Worm (Caenorhabditis elegans) whole organism, midembryonic: Measurements from ENCODE around the gene R08E3.3.
A peak's percentile ranks its signal among the peaks of the same experiment; 100 is the strongest.

Experiments used
- cog-1 ChIP-seq: sonication (generic microtip); optimal IDR thresholded peaks from 2 replicates; lab custom pipeline; 2016; ENCODE audit warnings: missing genetic modification characterization, missing compliant biosample characterization
- flt-1 ChIP-seq: fragments of 200-800 bp; sonication (Bioruptor generic); IDR thresholded peaks from 2 replicates; pipeline ENCODE4 v1.3.6; 2022; ENCODE audit warnings: missing genetic modification characterization, missing compliant biosample characterization
- klf-2 ChIP-seq: fragments of 200-800 bp; sonication (Bioruptor generic); conservative IDR thresholded peaks from 2 replicates; pipeline ENCODE4 v1.3.6; 2022; ENCODE audit warnings: missing genetic modification reagents, missing genetic modification characterization, missing compliant biosample characterization
- med-1 ChIP-seq: sonication (generic microtip); optimal IDR thresholded peaks from 2 replicates; lab custom pipeline; 2017; ENCODE audit warnings: missing genetic modification characterization, mild to moderate bottlenecking, missing compliant biosample characterization, antibody characterized with exemption, missing genetic modification reagents; ENCODE audit not compliant: insufficient read depth
- ref-1 ChIP-seq: fragments of 200-800 bp; sonication (Bioruptor generic); conservative IDR thresholded peaks from 2 replicates; pipeline ENCODE4 v1.3.6; 2022; ENCODE audit warnings: missing genetic modification reagents, missing genetic modification characterization, missing compliant biosample characterization
- tab-1 ChIP-seq: fragments of 200-800 bp; sonication (Bioruptor generic); IDR thresholded peaks from 2 replicates; pipeline ENCODE4 v1.3.6; 2022; ENCODE audit warnings: missing genetic modification characterization, missing compliant biosample characterization
- ztf-23 ChIP-seq: fragments of 200-800 bp; sonication (Bioruptor generic); IDR thresholded peaks from 2 replicates; pipeline ENCODE4 v1.3.6; 2022; ENCODE audit warnings: missing genetic modification reagents, missing genetic modification characterization, missing compliant biosample characterization
- ztf-29 ChIP-seq: fragments of 200-800 bp; sonication (Bioruptor generic); IDR thresholded peaks from 2 replicates; pipeline ENCODE4 v1.3.6; 2022; ENCODE audit warnings: missing genetic modification reagents, missing genetic modification characterization, missing compliant biosample characterization

R08E3.3 gene

ce11 chrX:4864214-4864613 lies 45.8 kb downstream of the R08E3.3 start:
- TF ChIP-seq ztf-29 (GFP tag; lab: Robert Waterston, UW) (no peak), klf-2 (GFP tag; lab: Robert Waterston, UW) (no peak), ztf-23 (GFP tag; lab: Robert Waterston, UW) (no peak), cog-1 (no peak), flt-1 (GFP tag; lab: Robert Waterston, UW) (no peak), tab-1 (no peak), ref-1 (GFP tag; lab: Robert Waterston, UW) (no peak), med-1 (GFP tag; lab: Kevin White, UChicago) (no peak)

- TF ChIP-seq ztf-29 (GFP tag; lab: Robert Waterston, UW) (no peak), ztf-23 (GFP tag; lab: Robert Waterston, UW) (no peak), cog-1 (no peak), tab-1 (no peak), ref-1 (GFP tag; lab: Robert Waterston, UW) (no peak), med-1 (GFP tag; lab: Kevin White, UChicago) (no peak), klf-2 (GFP tag; lab: Robert Waterston, UW) (no peak)
These were observed 47.4 kb downstream of the R08E3.3 start, which contains the start of gene ntc-1 for ce11 chrX:4865798-4866197. TSS of gene ntc-1 (plus strand) at chrX:4866098.

- TF ChIP-seq med-1 (GFP tag; lab: Kevin White, UChicago), result no peak
- no peak for TF ChIP-seq klf-2 (GFP tag; lab: Robert Waterston, UW)
- no peak for TF ChIP-seq ztf-23 (GFP tag; lab: Robert Waterston, UW)
- TF ChIP-seq tab-1, result peak; percentile 34; the same call in 1 of the 2 replicates
- no peak for TF ChIP-seq cog-1
These were observed 51.2 kb downstream of the R08E3.3 start for ce11 chrX:4869627-4870026.

- TF ChIP-seq cog-1, result no peak
- no peak for TF ChIP-seq ztf-29 (GFP tag; lab: Robert Waterston, UW)
These were observed 52.3 kb downstream of the R08E3.3 start for ce11 chrX:4870683-4871082.
